Fruit fly (Drosophila melanogaster): ENCODE results near the gene Vps2.

The Vps2 gene

dm6 chr3R:26041417-26042101 is 11.1 kb upstream of the Vps2 start, which contains the start of gene gro:
TSS of gene gro (plus strand) at chr3R:26041736.
- TF ChIP-seq CG32121 (GFP tag; IDR thresholded peaks at IDR 0.05) (peak; percentile 51; the same call in 1 of the 2 replicates), CG34367 (tag; optimal IDR thresholded peaks at IDR 0.05) (no peak), D1 (tag; optimal IDR thresholded peaks at IDR 0.05) (peak; percentile 57), CG12605 (GFP tag; IDR thresholded peaks at IDR 0.05) (no peak), CG9948 (tag; optimal IDR thresholded peaks at IDR 0.05) (peak; percentile 40), fd96Ca (GFP tag; IDR thresholded peaks at IDR 0.05) (peak; percentile 47), Pif1A (GFP tag; optimal IDR thresholded peaks at IDR 0.05) (peak; percentile 66), Pif1B (GFP tag; optimal IDR thresholded peaks at IDR 0.05) (no peak), CG15710 (tag; optimal IDR thresholded peaks at IDR 0.05) (peak; percentile 38), CG17806 (tag; optimal IDR thresholded peaks at IDR 0.05) (peak; percentile 51), CG8159 (tag; optimal IDR thresholded peaks at IDR 0.05) (peak; percentile 38), Snoo (tag; optimal IDR thresholded peaks at IDR 0.05) (peak; percentile 17), CG8301 (tag; optimal IDR thresholded peaks at IDR 0.05) (peak; percentile 13), CG14655 (GFP tag; optimal IDR thresholded peaks at IDR 0.05) (peak; percentile 36), Ets98B (GFP tag; IDR thresholded peaks at IDR 0.05) (peak; percentile 55), rn (GFP tag; IDR thresholded peaks at IDR 0.05) (peak; percentile 70), EcR (GFP tag; optimal IDR thresholded peaks at IDR 0.05) (no peak), CG10348 (GFP tag; IDR thresholded peaks at IDR 0.05) (no peak), gl (tag; optimal IDR thresholded peaks at IDR 0.05) (no peak), CG4496 (GFP tag; IDR thresholded peaks at IDR 0.05) (peak; percentile 75), CG13204 (GFP tag; optimal IDR thresholded peaks at IDR 0.05) (no peak)

dm6 chr3R:26042131-26042885 is 10.3 kb upstream of the Vps2 start:
- peak; percentile 59 for TF ChIP-seq D1 (tag; optimal IDR thresholded peaks at IDR 0.05)
- TF ChIP-seq EcR (GFP tag; optimal IDR thresholded peaks at IDR 0.05) = peak; percentile 17
- TF ChIP-seq Ets98B (GFP tag; IDR thresholded peaks at IDR 0.05) = peak; percentile 99
- peak; percentile 77 for TF ChIP-seq CG13204 (GFP tag; optimal IDR thresholded peaks at IDR 0.05)
- peak; percentile 96 for TF ChIP-seq CG12605 (GFP tag; IDR thresholded peaks at IDR 0.05)
- peak; percentile 97 for TF ChIP-seq rn (GFP tag; IDR thresholded peaks at IDR 0.05)
- TF ChIP-seq CG10348 (GFP tag; IDR thresholded peaks at IDR 0.05) = peak; percentile 91
- TF ChIP-seq CG15710 (tag; optimal IDR thresholded peaks at IDR 0.05) = peak; percentile 94
- TF ChIP-seq Snoo (tag; optimal IDR thresholded peaks at IDR 0.05) = peak; percentile 95
- peak; percentile 93 for TF ChIP-seq CG8159 (tag; optimal IDR thresholded peaks at IDR 0.05)
- peak; percentile 95 for TF ChIP-seq CG17806 (tag; optimal IDR thresholded peaks at IDR 0.05)
- TF ChIP-seq CG9948 (tag; optimal IDR thresholded peaks at IDR 0.05) = peak; percentile 95
- peak; percentile 97 for TF ChIP-seq CG14655 (GFP tag; optimal IDR thresholded peaks at IDR 0.05)
- peak; percentile 98 for TF ChIP-seq CG32121 (GFP tag; IDR thresholded peaks at IDR 0.05)
- TF ChIP-seq CG8301 (tag; optimal IDR thresholded peaks at IDR 0.05) = peak; percentile 96
- peak; percentile 99 for TF ChIP-seq CG4496 (GFP tag; IDR thresholded peaks at IDR 0.05)
- peak; percentile 94 for TF ChIP-seq Pif1B (GFP tag; optimal IDR thresholded peaks at IDR 0.05)
- peak; percentile 84 for TF ChIP-seq gl (tag; optimal IDR thresholded peaks at IDR 0.05)
- TF ChIP-seq fd96Ca (GFP tag; IDR thresholded peaks at IDR 0.05) = peak; percentile 99
- peak; percentile 93 for TF ChIP-seq CG34367 (tag; optimal IDR thresholded peaks at IDR 0.05)
- TF ChIP-seq Pif1A (GFP tag; optimal IDR thresholded peaks at IDR 0.05) = peak; percentile 98

- TF ChIP-seq Snoo (tag; optimal IDR thresholded peaks at IDR 0.05) (peak; percentile 83), Pif1A (GFP tag; optimal IDR thresholded peaks at IDR 0.05) (no peak), CG8301 (tag; optimal IDR thresholded peaks at IDR 0.05) (no peak), CG4496 (GFP tag; IDR thresholded peaks at IDR 0.05) (peak; percentile 59; the same call in 1 of the 3 replicates), CG15710 (tag; optimal IDR thresholded peaks at IDR 0.05) (peak; percentile 33), EcR (GFP tag; optimal IDR thresholded peaks at IDR 0.05) (peak; percentile 66), CG9948 (tag; optimal IDR thresholded peaks at IDR 0.05) (peak; percentile 1), CG8159 (tag; optimal IDR thresholded peaks at IDR 0.05) (peak; percentile 47), CG17806 (tag; optimal IDR thresholded peaks at IDR 0.05) (no peak), fd96Ca (GFP tag; IDR thresholded peaks at IDR 0.05) (no peak; the same call in 2 of the 3 replicates), rn (GFP tag; IDR thresholded peaks at IDR 0.05) (no peak), Ets98B (GFP tag; IDR thresholded peaks at IDR 0.05) (peak; percentile 70), CG32121 (GFP tag; IDR thresholded peaks at IDR 0.05) (peak; percentile 64), gl (tag; optimal IDR thresholded peaks at IDR 0.05) (peak; percentile 47), CG34367 (tag; optimal IDR thresholded peaks at IDR 0.05) (peak; percentile 14), CG12605 (GFP tag; IDR thresholded peaks at IDR 0.05) (peak; percentile 53; the same call in 1 of the 2 replicates)
These were observed 2.6 kb downstream of the Vps2 start, which contains the start of gene Cmpk for dm6 chr3R:26055214-26055632. TSS of gene Cmpk (minus strand) at chr3R:26055438.

dm6 chr3R:26056381-26056780 is 3.8 kb downstream of the Vps2 start, which contains the start of the genes Sld5 and CG14543:
TSS of gene Sld5 (minus strand) at chr3R:26056547.
TSS of gene CG14543 (plus strand) at chr3R:26056630.
- TF ChIP-seq rn (GFP tag; IDR thresholded peaks at IDR 0.05) (no peak), EcR (GFP tag; optimal IDR thresholded peaks at IDR 0.05) (no peak), CG9948 (tag; optimal IDR thresholded peaks at IDR 0.05) (no peak), Snoo (tag; optimal IDR thresholded peaks at IDR 0.05) (no peak), CG8159 (tag; optimal IDR thresholded peaks at IDR 0.05) (no peak), CG4496 (GFP tag; IDR thresholded peaks at IDR 0.05) (no peak), D1 (tag; optimal IDR thresholded peaks at IDR 0.05) (no peak), CG14655 (GFP tag; optimal IDR thresholded peaks at IDR 0.05) (no peak), Ets98B (GFP tag; IDR thresholded peaks at IDR 0.05) (no peak), CG8301 (tag; optimal IDR thresholded peaks at IDR 0.05) (no peak), Pif1B (GFP tag; optimal IDR thresholded peaks at IDR 0.05) (no peak), Pif1A (GFP tag; optimal IDR thresholded peaks at IDR 0.05) (no peak), CG34367 (tag; optimal IDR thresholded peaks at IDR 0.05) (no peak), fd96Ca (GFP tag; IDR thresholded peaks at IDR 0.05) (no peak), CG10348 (GFP tag; IDR thresholded peaks at IDR 0.05) (no peak)

Data from whole organism, pupa.